Fruit fly (Drosophila melanogaster): ENCODE measurements around the gene CG17328.
A peak's percentile ranks its signal among the peaks of the same experiment; 100 is the strongest.

The CG17328 gene

DNA sequence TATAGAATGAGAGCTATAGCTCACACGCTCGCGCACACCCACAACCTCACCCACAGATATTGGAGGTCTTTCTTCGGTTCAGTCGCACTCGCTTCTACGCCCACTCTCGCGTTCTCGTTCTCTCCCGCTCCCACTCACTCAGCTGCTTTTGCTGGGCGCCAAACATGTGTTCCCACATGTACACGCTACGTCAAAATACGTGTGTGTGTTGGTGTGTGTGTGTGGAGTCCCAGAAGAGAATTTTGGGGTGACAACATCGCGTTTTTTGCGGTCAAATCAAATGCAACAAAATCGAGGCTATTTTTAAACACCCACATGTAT lies 28.3 kb upstream of the CG17328 start (continued):
- TF ChIP-seq BtbVII (GFP tag; optimal IDR thresholded peaks at IDR 0.05) (no peak), CG6813 (GFP tag; optimal IDR thresholded peaks at IDR 0.05) (no peak), CG18476 (GFP tag; optimal IDR thresholded peaks at IDR 0.05) (no peak), CG17802 (tag; optimal IDR thresholded peaks at IDR 0.05) (no peak), Kr (GFP tag; optimal IDR thresholded peaks at IDR 0.05) (no peak), CG7745 (tag; optimal IDR thresholded peaks at IDR 0.05) (no peak), Dip3 (GFP tag; optimal IDR thresholded peaks at IDR 0.05) (no peak), Ravus (GFP tag; IDR thresholded peaks at IDR 0.05) (no peak), CG7372 (GFP tag; IDR thresholded peaks at IDR 0.05) (no peak), CG5180 (GFP tag; optimal IDR thresholded peaks at IDR 0.05) (peak; percentile 1), H2.0 (GFP tag; IDR thresholded peaks at IDR 0.05) (no peak), kah (GFP tag; optimal IDR thresholded peaks at IDR 0.05) (peak; percentile 23), CG42726 (GFP tag; IDR thresholded peaks at IDR 0.05; ENCODE audit: partially characterized antibody) (no peak), gfzf (GFP tag; optimal IDR thresholded peaks at IDR 0.05) (no peak), MESR4 (GFP tag; optimal IDR thresholded peaks at IDR 0.05) (no peak), lola (GFP tag; optimal IDR thresholded peaks at IDR 0.05) (no peak), E2f2 (GFP tag; IDR thresholded peaks at IDR 0.05) (no peak), Antp (GFP tag; optimal IDR thresholded peaks at IDR 0.05) (no peak), CG9817 (tag; optimal IDR thresholded peaks at IDR 0.05) (no peak), Vsx1 (GFP tag; optimal IDR thresholded peaks at IDR 0.05) (no peak), CG7928 (GFP tag; optimal IDR thresholded peaks at IDR 0.05) (no peak), CG1647 (GFP tag; optimal IDR thresholded peaks at IDR 0.05) (no peak), CG14441 (GFP tag; IDR thresholded peaks at IDR 0.05) (no peak), Sox100B (GFP tag; optimal IDR thresholded peaks at IDR 0.05) (no peak), nau (GFP tag; optimal IDR thresholded peaks at IDR 0.05) (peak; percentile 51), CG15011 (GFP tag; optimal IDR thresholded peaks at IDR 0.05) (no peak), sens (GFP tag) (no peak), CG16813 (GFP tag; IDR thresholded peaks at IDR 0.05; ENCODE audit: partially characterized antibody) (no peak), CG12299 (tag; optimal IDR thresholded peaks at IDR 0.05) (no peak), CG7987 (GFP tag; optimal IDR thresholded peaks at IDR 0.05) (peak; percentile 81), Dref (GFP tag; IDR thresholded peaks at IDR 0.05) (no peak), Lpt (GFP tag; optimal IDR thresholded peaks at IDR 0.05) (no peak), stc (GFP tag; IDR thresholded peaks at IDR 0.05) (no peak), z (GFP tag; IDR thresholded peaks at IDR 0.05) (no peak), toy (GFP tag; IDR thresholded peaks at IDR 0.05) (no peak), ro (GFP tag; IDR thresholded peaks at IDR 0.05) (no peak), Mes4 (GFP tag; optimal IDR thresholded peaks at IDR 0.05) (no peak), odd (GFP tag; optimal IDR thresholded peaks at IDR 0.05) (no peak), YL-1 (GFP tag; optimal IDR thresholded peaks at IDR 0.05) (no peak), vnd (GFP tag; IDR thresholded peaks at IDR 0.05; ENCODE audit: partially characterized antibody) (no peak), CG3065 (GFP tag; optimal IDR thresholded peaks at IDR 0.05) (no peak), danr (GFP tag; IDR thresholded peaks at IDR 0.05) (no peak), CG13894 (tag; optimal IDR thresholded peaks at IDR 0.05) (peak; percentile 55), tin (GFP tag; optimal IDR thresholded peaks at IDR 0.05) (no peak), CG14014 (GFP tag; IDR thresholded peaks at IDR 0.05) (no peak), Sox102F (GFP tag; optimal IDR thresholded peaks at IDR 0.05) (no peak), ash1 (GFP tag; optimal IDR thresholded peaks at IDR 0.05) (peak; percentile 43), Lhr (GFP tag; optimal IDR thresholded peaks at IDR 0.05) (no peak), hb (GFP tag; IDR thresholded peaks at IDR 0.05; ENCODE audit: partially characterized antibody) (no peak), cg (GFP tag; optimal IDR thresholded peaks at IDR 0.05) (peak; percentile 98), CG4328 (GFP tag; optimal IDR thresholded peaks at IDR 0.05) (no peak)

Measured in whole organism, embryonic.